Worm (Caenorhabditis elegans) whole organism, late embryonic: ENCODE measurements around the gene rpc-1.

ENCODE experiments used
- T23F11.4 ChIP-seq: fragments of 200-800 bp; sonication (Bioruptor generic); optimal IDR thresholded peaks from 2 replicates; lab custom pipeline; 2018; ENCODE audit warnings: mild to moderate bottlenecking, missing genetic modification characterization, missing compliant biosample characterization
- ceh-18 ChIP-seq: sonication (generic microtip); optimal IDR thresholded peaks from 2 replicates; lab custom pipeline; 2016; ENCODE audit warnings: missing genetic modification characterization, missing compliant biosample characterization
- ceh-31 ChIP-seq: sonication (generic microtip); optimal IDR thresholded peaks from 2 replicates; lab custom pipeline; 2016; ENCODE audit warnings: missing genetic modification characterization, missing compliant biosample characterization
- che-1 ChIP-seq: sonication (generic microtip); optimal IDR thresholded peaks from 2 replicates; lab custom pipeline; 2016; ENCODE audit warnings: mild to moderate bottlenecking, missing genetic modification characterization, missing compliant biosample characterization
- ets-4 ChIP-seq: sonication (generic microtip); optimal IDR thresholded peaks from 2 replicates; lab custom pipeline; 2016; ENCODE audit warnings: missing genetic modification characterization, missing compliant biosample characterization
- npax-4 ChIP-seq: sonication (generic microtip); optimal IDR thresholded peaks from 2 replicates; lab custom pipeline; 2016; ENCODE audit warnings: missing genetic modification characterization, missing compliant biosample characterization
- pat-9 ChIP-seq: fragments of 200-800 bp; sonication (Bioruptor generic); optimal IDR thresholded peaks from 2 replicates; lab custom pipeline; 2018; ENCODE audit warnings: mild to moderate bottlenecking, missing genetic modification characterization, moderate library complexity, missing compliant biosample characterization
- pha-2 ChIP-seq: sonication (generic microtip); optimal IDR thresholded peaks from 2 replicates; lab custom pipeline; 2017; ENCODE audit warnings: mild to moderate bottlenecking, missing genetic modification characterization, missing compliant biosample characterization
- pha-4 ChIP-seq: fragments of 150-350 bp; optimal IDR thresholded peaks from 2 replicates; lab custom pipeline; 2018; ENCODE audit warnings: missing biosample characterization, missing genetic modification reagents, missing genetic modification characterization
- pqm-1 ChIP-seq: sonication (generic microtip); optimal IDR thresholded peaks from 2 replicates; lab custom pipeline; 2016; ENCODE audit warnings: missing genetic modification characterization, missing compliant biosample characterization
- tbx-2 ChIP-seq: sonication (generic microtip); optimal IDR thresholded peaks from 2 replicates; lab custom pipeline; 2016; ENCODE audit warnings: missing genetic modification characterization, missing compliant biosample characterization
- unc-3 ChIP-seq, 2 experiments: fragments of 200-800 bp in 1 of 2; sonication (Bioruptor generic) in 1 of 2; sonication (generic microtip) in 1 of 2; conservative IDR thresholded peaks in 1 of 2; optimal IDR thresholded peaks in 1 of 2; 2 replicates each; pipeline versions ENCODE4 v1.3.6 to Lab custom; 2016 to 2022; ENCODE audit warnings: missing compliant biosample characterization in 2 of 2, missing genetic modification characterization in 2 of 2, missing genetic modification reagents in 1 of 2

DNA sequence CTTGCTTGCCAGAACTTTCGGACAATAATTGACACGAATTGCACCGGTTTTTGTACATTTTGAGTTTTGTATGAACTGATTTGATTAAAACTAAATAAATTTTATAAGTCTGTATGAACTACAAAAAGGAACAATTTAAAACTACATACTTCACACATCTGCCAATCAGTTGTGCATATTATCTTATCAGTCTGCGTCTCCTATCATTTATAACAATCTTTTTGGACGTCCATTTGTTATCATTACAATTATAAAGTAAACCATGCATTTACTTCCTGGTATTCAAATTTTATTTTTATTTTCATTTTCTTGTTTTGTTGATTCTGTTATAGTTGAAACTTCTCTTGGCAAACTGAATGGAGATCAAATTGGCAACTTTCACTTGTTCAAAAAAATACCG is 14.8 kb upstream of the rpc-1 start, which contains the start of gene cest-10:
- TF ChIP-seq pha-2 (tag; lab: Kevin White, UChicago) (no peak), ets-4 (tag; lab: Kevin White, UChicago) (no peak), npax-4 (tag; lab: Kevin White, UChicago) (no peak), pha-4 (tag; lab: Kevin White, UChicago) (no peak), ceh-18 (no peak), unc-3 (GFP tag; conservative IDR thresholded peaks at IDR 0.05; lab: Robert Waterston, UW) (no peak), unc-3 (tag; optimal IDR thresholded peaks at IDR 0.05; lab: Kevin White, UChicago) (no peak), tbx-2 (tag; lab: Kevin White, UChicago) (no peak), ceh-31 (tag; lab: Kevin White, UChicago) (no peak), che-1 (tag; lab: Kevin White, UChicago) (no peak), pqm-1 (no peak), pat-9 (no peak), T23F11.4 (GFP tag; lab: Kevin White, UChicago) (no peak)
